Worm (Caenorhabditis elegans) whole organism, L4 larva: ENCODE results near the gene nspc-16.

ENCODE experiments used
- F44E2.7 ChIP-seq: fragments of 200-800 bp; sonication (Bioruptor generic); IDR thresholded peaks from 2 replicates; pipeline ENCODE4 v2.1.2; 2022; ENCODE audit warnings: missing genetic modification characterization, missing compliant biosample characterization
- T26A8.4 ChIP-seq: fragments of 200-800 bp; sonication (Bioruptor generic); IDR thresholded peaks from 2 replicates; pipeline ENCODE4 v1.3.6; 2022; ENCODE audit warnings: missing genetic modification characterization, missing compliant biosample characterization
- Y105C5A.15 ChIP-seq: fragments of 200-800 bp; sonication (Bioruptor generic); IDR thresholded peaks from 2 replicates; pipeline ENCODE4 v1.3.6; 2022; ENCODE audit warnings: missing genetic modification characterization, missing compliant biosample characterization
- ZK337.2 ChIP-seq: fragments of 200-800 bp; sonication (Bioruptor generic); IDR thresholded peaks from 2 replicates; pipeline ENCODE4 v1.3.6; 2022; ENCODE audit warnings: missing genetic modification reagents, missing genetic modification characterization, missing compliant biosample characterization
- aly-2 ChIP-seq: sonication (generic microtip); optimal IDR thresholded peaks from 2 replicates; lab custom pipeline; 2018; ENCODE audit warnings: missing biosample characterization, missing genetic modification characterization
- ceh-44 ChIP-seq: fragments of 200-800 bp; sonication (Bioruptor generic); IDR thresholded peaks from 2 replicates; pipeline ENCODE4 v1.3.6; 2022; ENCODE audit warnings: missing genetic modification reagents, missing genetic modification characterization, missing compliant biosample characterization
- ces-1 ChIP-seq: fragments of 150-350 bp; sonication (generic microtip); optimal IDR thresholded peaks from 4 replicates; lab custom pipeline; 2014; ENCODE audit warnings: missing biosample characterization, missing genetic modification reagents, missing genetic modification characterization
- daf-16 ChIP-seq, 3 experiments: sonication (generic microtip); optimal IDR thresholded peaks; 2 replicates each; lab custom pipeline; 2016 to 2017; ENCODE audit warnings: missing genetic modification characterization in 3 of 3, missing genetic modification reagents in 3 of 3, mild to moderate bottlenecking in 2 of 3, missing compliant biosample characterization in 2 of 3, missing biosample characterization in 1 of 3, moderate library complexity in 1 of 3
- dmd-6 ChIP-seq: fragments of 200-800 bp; sonication (Bioruptor generic); IDR thresholded peaks from 2 replicates; pipeline ENCODE4 v1.3.6; 2022; ENCODE audit warnings: missing genetic modification reagents, missing genetic modification characterization, missing compliant biosample characterization
- dmd-8 ChIP-seq: fragments of 200-800 bp; sonication (Bioruptor generic); IDR thresholded peaks from 2 replicates; pipeline ENCODE4 v1.3.6; 2022; ENCODE audit warnings: missing genetic modification characterization, missing compliant biosample characterization
- dpl-1 ChIP-seq: fragments of 150-350 bp; optimal IDR thresholded peaks from 2 replicates; lab custom pipeline; 2014; ENCODE audit warnings: missing biosample characterization, missing genetic modification reagents, missing genetic modification characterization
- duxl-1 ChIP-seq: sonication (generic microtip); optimal IDR thresholded peaks from 2 replicates; lab custom pipeline; 2016; ENCODE audit warnings: mild to moderate bottlenecking, missing genetic modification characterization, moderate library complexity, missing compliant biosample characterization; ENCODE audit not compliant: poor library complexity
- dve-1 ChIP-seq: sonication (generic microtip); optimal IDR thresholded peaks from 2 replicates; lab custom pipeline; 2017; ENCODE audit warnings: antibody characterized with exemption, mild to moderate bottlenecking, missing genetic modification characterization, missing compliant biosample characterization; ENCODE audit not compliant: insufficient read depth
- egl-27 ChIP-seq: sonication (generic microtip); optimal IDR thresholded peaks from 3 replicates; lab custom pipeline; 2017; ENCODE audit warnings: missing biosample characterization, missing genetic modification reagents, missing genetic modification characterization
- fkh-10 ChIP-seq: fragments of 150-350 bp; optimal IDR thresholded peaks from 2 replicates; lab custom pipeline; 2014; ENCODE audit warnings: missing biosample characterization, missing genetic modification reagents, missing genetic modification characterization
- hif-1 ChIP-seq, 2 experiments: sonication (generic microtip); optimal IDR thresholded peaks; 2 replicates each; lab custom pipeline; 2016 to 2017; ENCODE audit warnings: missing compliant biosample characterization in 2 of 2, missing genetic modification characterization in 2 of 2, missing genetic modification reagents in 2 of 2, missing genotype in 2 of 2, mild to moderate bottlenecking in 1 of 2
- hlh-11 ChIP-seq: fragments of 200-800 bp; sonication (Bioruptor generic); optimal IDR thresholded peaks from 2 replicates; lab custom pipeline; 2018; ENCODE audit warnings: mild to moderate bottlenecking, missing genetic modification characterization, missing compliant biosample characterization
- hmg-1.1 ChIP-seq: fragments of 200-800 bp; sonication (Bioruptor generic); IDR thresholded peaks from 2 replicates; pipeline ENCODE4 v1.3.6; 2022; ENCODE audit warnings: missing genetic modification reagents, missing genetic modification characterization, missing compliant biosample characterization
- jun-1 ChIP-seq: fragments of 150-350 bp; optimal IDR thresholded peaks from 2 replicates; lab custom pipeline; 2014; ENCODE audit warnings: missing biosample characterization, missing genetic modification reagents, missing genetic modification characterization
- lin-1 ChIP-seq: fragments of 200-800 bp; sonication (Bioruptor generic); IDR thresholded peaks from 2 replicates; pipeline ENCODE4 v1.3.6; 2022; ENCODE audit warnings: missing genetic modification reagents, missing genetic modification characterization, missing compliant biosample characterization
- lin-13 ChIP-seq: fragments of 150-350 bp; optimal IDR thresholded peaks from 2 replicates; lab custom pipeline; 2014; ENCODE audit warnings: missing biosample characterization, missing genetic modification reagents, missing genetic modification characterization
- lin-15B ChIP-seq: fragments of 150-350 bp; sonication (generic microtip); optimal IDR thresholded peaks from 3 replicates; lab custom pipeline; 2014; ENCODE audit warnings: missing biosample characterization, missing genetic modification characterization
- lin-29 ChIP-seq: fragments of 200-800 bp; sonication (Bioruptor generic); IDR thresholded peaks from 2 replicates; pipeline ENCODE4 v1.3.6; 2022; ENCODE audit warnings: missing genetic modification reagents, missing genetic modification characterization, missing compliant biosample characterization
- lin-38 ChIP-seq: fragments of 200-800 bp; sonication (Bioruptor generic); IDR thresholded peaks from 2 replicates; pipeline ENCODE4 v1.3.6; 2022; ENCODE audit warnings: missing genetic modification reagents, missing genetic modification characterization, missing compliant biosample characterization
- lin-39 ChIP-seq: fragments of 150-350 bp; optimal IDR thresholded peaks from 2 replicates; lab custom pipeline; 2014; ENCODE audit warnings: missing biosample characterization, missing genetic modification reagents, missing genetic modification characterization
- lir-3 ChIP-seq: sonication (generic microtip); optimal IDR thresholded peaks from 2 replicates; lab custom pipeline; 2016; ENCODE audit warnings: mild to moderate bottlenecking, missing genetic modification characterization, missing compliant biosample characterization
- madf-9 ChIP-seq: fragments of 200-800 bp; sonication (Bioruptor generic); conservative IDR thresholded peaks from 2 replicates; pipeline ENCODE4 v1.3.6; 2022; ENCODE audit warnings: missing genetic modification reagents, missing genetic modification characterization, missing compliant biosample characterization
- mdl-1 ChIP-seq, 2 experiments: fragments of 150-350 bp in 1 of 2; sonication (generic microtip) in 1 of 2; optimal IDR thresholded peaks; 2 replicates each; lab custom pipeline; 2014 to 2017; ENCODE audit warnings: missing biosample characterization in 2 of 2, missing genetic modification characterization in 2 of 2
- mep-1 ChIP-seq: fragments of 150-350 bp; sonication (generic microtip); optimal IDR thresholded peaks from 3 replicates; lab custom pipeline; 2014; ENCODE audit warnings: missing biosample characterization, missing genetic modification characterization
- mes-2 ChIP-seq: sonication (generic microtip); optimal IDR thresholded peaks from 2 replicates; lab custom pipeline; 2016; ENCODE audit warnings: missing genotype, mild to moderate bottlenecking, missing genetic modification characterization, missing compliant biosample characterization; ENCODE audit not compliant: poor library complexity, severe bottlenecking
- mxl-2 ChIP-seq: fragments of 200-800 bp; sonication (Bioruptor generic); conservative IDR thresholded peaks from 2 replicates; pipeline ENCODE4 v1.3.6; 2022; ENCODE audit warnings: missing genetic modification reagents, missing genetic modification characterization, missing compliant biosample characterization
- mxl-3 ChIP-seq: fragments of 200-800 bp; sonication (Bioruptor generic); optimal IDR thresholded peaks from 2 replicates; lab custom pipeline; 2018; ENCODE audit warnings: mild to moderate bottlenecking, missing genetic modification characterization, missing compliant biosample characterization
- nhr-102 ChIP-seq: sonication (generic microtip); optimal IDR thresholded peaks from 2 replicates; lab custom pipeline; 2016; ENCODE audit warnings: mild to moderate bottlenecking, missing genetic modification characterization, moderate library complexity, missing compliant biosample characterization
- nhr-11 ChIP-seq: fragments of 150-350 bp; optimal IDR thresholded peaks from 2 replicates; lab custom pipeline; 2014; ENCODE audit warnings: missing biosample characterization, missing genetic modification characterization
- nhr-25 ChIP-seq: sonication (generic microtip); optimal IDR thresholded peaks from 2 replicates; lab custom pipeline; 2017; ENCODE audit warnings: missing genetic modification characterization, mild to moderate bottlenecking, missing compliant biosample characterization, antibody characterized with exemption, moderate library complexity, borderline replicate concordance; ENCODE audit not compliant: insufficient read depth
- nhr-42 ChIP-seq: fragments of 200-800 bp; sonication (Bioruptor generic); IDR thresholded peaks from 2 replicates; pipeline ENCODE4 v1.3.6; 2022; ENCODE audit warnings: missing genetic modification characterization, missing compliant biosample characterization
- pha-4 ChIP-seq, 2 experiments: fragments of 150-350 bp in 1 of 2; fragments of 200-800 bp in 1 of 2; sonication (Bioruptor generic) in 1 of 2; IDR thresholded peaks in 1 of 2; optimal IDR thresholded peaks in 1 of 2; 2 replicates each; pipeline versions ENCODE4 v1.3.6 to Lab custom; 2014 to 2022; ENCODE audit warnings: missing genetic modification characterization in 2 of 2, missing genetic modification reagents in 2 of 2, missing biosample characterization in 1 of 2, missing compliant biosample characterization in 1 of 2
- php-3 ChIP-seq: fragments of 200-800 bp; sonication (Bioruptor generic); IDR thresholded peaks from 2 replicates; pipeline ENCODE4 v1.3.6; 2022; ENCODE audit warnings: missing genetic modification reagents, missing genetic modification characterization, missing compliant biosample characterization
- pqm-1 ChIP-seq: sonication (generic microtip); optimal IDR thresholded peaks from 2 replicates; lab custom pipeline; 2017; ENCODE audit warnings: missing biosample characterization, missing genetic modification characterization
- rbr-2 ChIP-seq: sonication (generic microtip); optimal IDR thresholded peaks from 2 replicates; lab custom pipeline; 2016; ENCODE audit warnings: missing genotype, missing genetic modification characterization, missing compliant biosample characterization
- sdz-12 ChIP-seq: fragments of 200-800 bp; sonication (Bioruptor generic); optimal IDR thresholded peaks from 2 replicates; lab custom pipeline; 2018; ENCODE audit warnings: mild to moderate bottlenecking, missing genetic modification characterization, missing compliant biosample characterization
- snpc-4 ChIP-seq: fragments of 150-350 bp; optimal IDR thresholded peaks from 2 replicates; lab custom pipeline; 2014; ENCODE audit warnings: missing biosample characterization, missing genetic modification characterization
- tag-97 ChIP-seq: fragments of 200-800 bp; sonication (Bioruptor generic); IDR thresholded peaks from 2 replicates; pipeline ENCODE4 v1.3.6; 2022; ENCODE audit warnings: missing genetic modification characterization, missing compliant biosample characterization
- unc-39 ChIP-seq: sonication (generic microtip); optimal IDR thresholded peaks from 2 replicates; lab custom pipeline; 2017; ENCODE audit warnings: missing biosample characterization, missing genetic modification characterization
- unc-62 ChIP-seq, 3 experiments: fragments of 150-350 bp in 1 of 3; sonication (generic microtip); optimal IDR thresholded peaks in 2 of 3; peaks in 1 of 3; 1 replicate in 1 of 3; 2 replicates in 2 of 3; lab custom pipeline; 2014 to 2017; ENCODE audit warnings: missing biosample characterization in 3 of 3, missing genetic modification characterization in 3 of 3, missing genetic modification reagents in 3 of 3, missing genotype in 1 of 3
- vab-7 ChIP-seq: fragments of 200-800 bp; sonication (Bioruptor generic); IDR thresholded peaks from 2 replicates; pipeline ENCODE4 v1.3.6; 2022; ENCODE audit warnings: missing genetic modification reagents, missing genetic modification characterization, missing compliant biosample characterization
- zip-2 ChIP-seq: fragments of 150-350 bp; optimal IDR thresholded peaks from 2 replicates; lab custom pipeline; 2014; ENCODE audit warnings: missing biosample characterization, missing genetic modification characterization
- ztf-7 ChIP-seq: fragments of 150-350 bp; optimal IDR thresholded peaks from 2 replicates; lab custom pipeline; 2014; ENCODE audit warnings: missing biosample characterization, missing genetic modification characterization

The nspc-16 gene

ce11 chrX:14489945-14490344, 33.4 kb upstream of the nspc-16 start, which contains the start of gene his-24 (continued):
- TF ChIP-seq zip-2 (tag; lab: Kevin White, UChicago) (no peak), mdl-1 (tag; optimal IDR thresholded peaks at IDR 0.05; lab: Kevin White, UChicago) (peak in 1 of 2 experiments; percentile 32), madf-9 (GFP tag; lab: Robert Waterston, UW) (0 out of 2 replicates have a peak, but pooled peaks have one; percentile 34), T26A8.4 (GFP tag; lab: Robert Waterston, UW) (peak; percentile 54), dmd-6 (GFP tag; lab: Robert Waterston, UW) (peak; percentile 61), ztf-7 (peak; percentile 20), lin-39 (tag; lab: Kevin White, UChicago) (no peak), unc-39 (tag; lab: Kevin White, UChicago) (no peak), pha-4 (GFP tag; IDR thresholded peaks at IDR 0.05; lab: Robert Waterston, UW) (peak; percentile 70), pha-4 (tag; optimal IDR thresholded peaks at IDR 0.05; lab: Kevin White, UChicago) (no peak), lir-3 (tag; lab: Kevin White, UChicago) (no peak), nhr-11 (tag; lab: Kevin White, UChicago) (peak; percentile 48), snpc-4 (tag; lab: Kevin White, UChicago) (no peak), lin-38 (no peak), hlh-11 (peak; percentile 70), rbr-2 (tag; lab: Kevin White, UChicago) (peak; percentile 59), F44E2.7 (no peak), lin-15B (tag; lab: Kevin White, UChicago) (no peak), egl-27 (no peak), lin-1 (no peak), nhr-102 (tag; lab: Kevin White, UChicago) (peak; percentile 45), aly-2 (tag; lab: Kevin White, UChicago) (no peak), mes-2 (peak; percentile 81), ceh-44 (no peak), mxl-3 (GFP tag; lab: Kevin White, UChicago) (peak; percentile 56), tag-97 (GFP tag; lab: Robert Waterston, UW) (no peak), nhr-25 (peak; percentile 18), nhr-42 (peak; percentile 59; the same call in 1 of the 2 replicates), dmd-8 (GFP tag; lab: Robert Waterston, UW) (no peak), ces-1 (no peak), mxl-2 (GFP tag; lab: Robert Waterston, UW) (0 out of 2 replicates have a peak, but pooled peaks have one; percentile 40), sdz-12 (GFP tag; lab: Kevin White, UChicago) (no peak), fkh-10 (GFP tag; lab: Kevin White, UChicago) (peak; percentile 6), lin-13 (GFP tag; lab: Kevin White, UChicago) (peak; percentile 25), dpl-1 (GFP tag; lab: Kevin White, UChicago) (peak; percentile 45), dve-1 (tag; lab: Kevin White, UChicago) (peak; percentile 81), pqm-1 (tag; lab: Kevin White, UChicago) (peak; percentile 40), duxl-1 (tag; lab: Kevin White, UChicago) (peak; percentile 33), Y105C5A.15 (GFP tag; lab: Robert Waterston, UW) (no peak), unc-62 (GFP tag; optimal IDR thresholded peaks at IDR 0.05 in 1 of 2; lab: Kevin White, UChicago) (no peak), unc-62 (tag; optimal IDR thresholded peaks at IDR 0.05; lab: Kevin White, UChicago) (no peak), jun-1 (tag; lab: Kevin White, UChicago) (no peak), vab-7 (0 out of 2 replicates have a peak, but pooled peaks have one; percentile 32), daf-16 (GFP tag; optimal IDR thresholded peaks at IDR 0.05; lab: Kevin White, UChicago) (no peak), daf-16 (tag; optimal IDR thresholded peaks at IDR 0.05; lab: Kevin White, UChicago) (peak; percentile 29), mep-1 (tag; lab: Kevin White, UChicago) (peak; percentile 83), lin-29 (GFP tag; lab: Robert Waterston, UW) (no peak), php-3 (GFP tag; lab: Robert Waterston, UW) (peak; percentile 65), hmg-1.1 (GFP tag; lab: Robert Waterston, UW) (peak; percentile 79), hif-1 (tag; optimal IDR thresholded peaks at IDR 0.05; lab: Kevin White, UChicago) (peak in 1 of 2 experiments; percentile 51), ZK337.2 (GFP tag; lab: Robert Waterston, UW) (no peak)
